Fruit fly (Drosophila melanogaster) whole organism, embryonic: ENCODE data around the gene comm.

Experiments used
- CG10462 ChIP-seq: fragments of 200-800 bp; sonication (Bioruptor generic); optimal IDR thresholded peaks from 2 replicates; lab custom pipeline; 2016; ENCODE audit warnings: missing biosample characterization, missing genetic modification characterization
- CG12104 ChIP-seq: fragments of 200-800 bp; sonication (Bioruptor generic); optimal IDR thresholded peaks from 3 replicates; lab custom pipeline; 2016; ENCODE audit warnings: missing biosample characterization, missing genetic modification characterization
- CG12219 ChIP-seq: fragments of 200-800 bp; sonication (Bioruptor generic); optimal IDR thresholded peaks from 3 replicates; lab custom pipeline; 2018; ENCODE audit warnings: missing biosample characterization, mild to moderate bottlenecking, missing genetic modification characterization
- CG12769 ChIP-seq: fragments of 200-800 bp; sonication (Bioruptor generic); optimal IDR thresholded peaks from 2 replicates; lab custom pipeline; 2019; ENCODE audit warnings: missing biosample characterization, mild to moderate bottlenecking, missing genetic modification characterization, moderate library complexity
- CG13287 ChIP-seq: fragments of 200-800 bp; sonication (Bioruptor generic); IDR thresholded peaks from 2 replicates; pipeline ENCODE4 v1.3.6; 2022; ENCODE audit warnings: missing biosample characterization, missing genetic modification characterization; ENCODE audit not compliant: partially characterized antibody
- CG17359 ChIP-seq: fragments of 200-800 bp; sonication (Bioruptor generic); optimal IDR thresholded peaks from 3 replicates; lab custom pipeline; 2018; ENCODE audit warnings: missing biosample characterization, mild to moderate bottlenecking, missing genetic modification characterization, moderate library complexity
- CG1792 ChIP-seq: fragments of 200-800 bp; sonication (Bioruptor generic); optimal IDR thresholded peaks from 2 replicates; lab custom pipeline; 2016; ENCODE audit warnings: missing biosample characterization, missing genetic modification characterization
- CG3838 ChIP-seq: fragments of 200-800 bp; sonication (Bioruptor generic); optimal IDR thresholded peaks from 3 replicates; lab custom pipeline; 2016; ENCODE audit warnings: missing biosample characterization, missing genetic modification characterization
- CG5953 ChIP-seq: fragments of 200-800 bp; sonication (Bioruptor generic); IDR thresholded peaks from 2 replicates; pipeline ENCODE4 v1.3.6; 2022; ENCODE audit warnings: missing biosample characterization, missing genetic modification characterization
- CG7357 ChIP-seq: fragments of 200-800 bp; sonication (Bioruptor generic); IDR thresholded peaks from 3 replicates; pipeline ENCODE4 v1.3.6; 2022; ENCODE audit warnings: missing biosample characterization, missing genetic modification characterization
- CG7928 ChIP-seq: fragments of 200-800 bp; sonication (Bioruptor generic); optimal IDR thresholded peaks from 2 replicates; lab custom pipeline; 2017; ENCODE audit warnings: missing biosample characterization, mild to moderate bottlenecking, missing genetic modification characterization
- CG8290 ChIP-seq, 3 experiments: fragments of 200-800 bp; sonication (Bioruptor generic); optimal IDR thresholded peaks; 2 replicates each; lab custom pipeline; 2016 to 2019; ENCODE audit warnings: missing biosample characterization in 3 of 3, missing genetic modification characterization in 3 of 3, mild to moderate bottlenecking in 2 of 3, moderate library complexity in 1 of 3
- CG9437 ChIP-seq: fragments of 200-800 bp; sonication (Bioruptor generic); optimal IDR thresholded peaks from 2 replicates; lab custom pipeline; 2018; ENCODE audit warnings: missing biosample characterization, mild to moderate bottlenecking, missing genetic modification characterization
- Chrac-16 ChIP-seq: fragments of 200-800 bp; sonication (Bioruptor generic); optimal IDR thresholded peaks from 3 replicates; lab custom pipeline; 2016; ENCODE audit warnings: missing biosample characterization, missing genetic modification characterization
- CrebB ChIP-seq: fragments of 200-800 bp; sonication (Bioruptor generic); optimal IDR thresholded peaks from 3 replicates; lab custom pipeline; 2018; ENCODE audit warnings: missing biosample characterization, mild to moderate bottlenecking, missing genetic modification characterization
- Deaf1 ChIP-seq: fragments of 200-800 bp; optimal IDR thresholded peaks from 3 replicates; lab custom pipeline; 2019; ENCODE audit warnings: missing biosample characterization, mild to moderate bottlenecking, missing genetic modification characterization, moderate library complexity
- Doc2 ChIP-seq: fragments of 200-800 bp; sonication (Bioruptor generic); IDR thresholded peaks from 2 replicates; pipeline ENCODE4 v1.3.6; 2022; ENCODE audit warnings: missing biosample characterization, missing genetic modification characterization
- Fer3 ChIP-seq: fragments of 200-800 bp; sonication (Bioruptor generic); optimal IDR thresholded peaks from 2 replicates; lab custom pipeline; 2018; ENCODE audit warnings: missing biosample characterization, mild to moderate bottlenecking, missing genetic modification characterization, moderate library complexity
- Hey ChIP-seq: fragments of 200-800 bp; sonication (Bioruptor generic); optimal IDR thresholded peaks from 3 replicates; lab custom pipeline; 2018; ENCODE audit warnings: missing biosample characterization, mild to moderate bottlenecking, missing genetic modification characterization
- HmgD ChIP-seq: fragments of 200-800 bp; sonication (Bioruptor generic); optimal IDR thresholded peaks from 3 replicates; lab custom pipeline; 2016; ENCODE audit warnings: missing biosample characterization, missing genetic modification characterization
- Lim3 ChIP-seq: fragments of 200-800 bp; sonication (Bioruptor generic); IDR thresholded peaks from 2 replicates; pipeline ENCODE4 v1.3.6; 2022; ENCODE audit warnings: missing biosample characterization, missing genetic modification characterization
- MESR4 ChIP-seq: fragments of 200-800 bp; sonication (Bioruptor generic); optimal IDR thresholded peaks from 2 replicates; lab custom pipeline; 2018; ENCODE audit warnings: missing biosample characterization, mild to moderate bottlenecking, missing genetic modification characterization, moderate library complexity
- NFAT ChIP-seq: fragments of 200-800 bp; sonication (Bioruptor generic); IDR thresholded peaks from 2 replicates; pipeline ENCODE4 v1.3.6; 2022; ENCODE audit warnings: missing biosample characterization, missing genetic modification characterization
- NfI ChIP-seq: fragments of 200-800 bp; sonication (Bioruptor generic); optimal IDR thresholded peaks from 3 replicates; lab custom pipeline; 2018; ENCODE audit warnings: missing biosample characterization, mild to moderate bottlenecking, missing genetic modification characterization, moderate library complexity
- Oli ChIP-seq: fragments of 200-800 bp; sonication (Bioruptor generic); optimal IDR thresholded peaks from 2 replicates; lab custom pipeline; 2018; ENCODE audit warnings: missing biosample characterization, mild to moderate bottlenecking, missing genetic modification characterization, moderate library complexity
- Rfx ChIP-seq: fragments of 200-800 bp; sonication (Bioruptor generic); IDR thresholded peaks from 2 replicates; pipeline ENCODE4 v1.3.6; 2022; ENCODE audit warnings: missing biosample characterization, missing genetic modification characterization
- Sry-β ChIP-seq: fragments of 200-800 bp; sonication (Bioruptor generic); optimal IDR thresholded peaks from 2 replicates; lab custom pipeline; 2018; ENCODE audit warnings: missing biosample characterization, mild to moderate bottlenecking, missing genetic modification characterization, moderate library complexity
- Sry-δ ChIP-seq: fragments of 200-800 bp; sonication (Bioruptor generic); optimal IDR thresholded peaks from 2 replicates; lab custom pipeline; 2016; ENCODE audit warnings: missing biosample characterization, missing genetic modification characterization
- Ssrp ChIP-seq: fragments of 200-800 bp; sonication (Bioruptor generic); optimal IDR thresholded peaks from 2 replicates; lab custom pipeline; 2018; ENCODE audit warnings: missing biosample characterization, mild to moderate bottlenecking, missing genetic modification characterization, moderate library complexity
- Trl ChIP-seq, 3 experiments: fragments of >200 bp in 2 of 3; fragments of 200-800 bp in 1 of 3; sonication (Bioruptor generic) in 1 of 3; optimal IDR thresholded peaks; 2 replicates in 1 of 3; 3 replicates in 2 of 3; lab custom pipeline; 2016 to 2017; ENCODE audit warnings: missing biosample characterization in 1 of 3, missing genetic modification characterization in 1 of 3
- aop ChIP-seq: fragments of 200-800 bp; sonication (Bioruptor generic); IDR thresholded peaks from 2 replicates; pipeline ENCODE4 v1.3.6; 2022; ENCODE audit warnings: missing biosample characterization, missing genetic modification characterization
- ash1 ChIP-seq: fragments of 200-800 bp; sonication (Bioruptor generic); optimal IDR thresholded peaks from 2 replicates; lab custom pipeline; 2018; ENCODE audit warnings: missing biosample characterization, mild to moderate bottlenecking, missing genetic modification characterization
- caup ChIP-seq: fragments of 200-800 bp; sonication (Bioruptor generic); optimal IDR thresholded peaks from 3 replicates; lab custom pipeline; 2017; ENCODE audit warnings: missing biosample characterization, mild to moderate bottlenecking, missing genetic modification characterization, moderate library complexity; ENCODE audit not compliant: severe bottlenecking
- cg ChIP-seq: fragments of 200-800 bp; sonication (Bioruptor generic); optimal IDR thresholded peaks from 3 replicates; lab custom pipeline; 2019; ENCODE audit warnings: missing biosample characterization, mild to moderate bottlenecking, missing genetic modification characterization, moderate library complexity
- chif ChIP-seq, 2 experiments: fragments of 200-800 bp; sonication (Bioruptor generic); optimal IDR thresholded peaks; 3 replicates each; lab custom pipeline; 2016; ENCODE audit warnings: missing biosample characterization in 2 of 2, missing genetic modification characterization in 2 of 2
- disco-r ChIP-seq: fragments of 200-800 bp; sonication (Bioruptor generic); optimal IDR thresholded peaks from 2 replicates; lab custom pipeline; 2016; ENCODE audit warnings: missing biosample characterization, missing genetic modification characterization
- ems ChIP-seq: fragments of 200-800 bp; sonication (Bioruptor generic); optimal IDR thresholded peaks from 3 replicates; lab custom pipeline; 2016; ENCODE audit warnings: missing biosample characterization, missing genetic modification characterization
- esg ChIP-seq: fragments of 200-800 bp; sonication (Bioruptor generic); conservative IDR thresholded peaks from 2 replicates; pipeline ENCODE4 v1.3.6; 2022; ENCODE audit warnings: missing biosample characterization, missing genetic modification characterization
- gcm ChIP-seq: fragments of 200-800 bp; sonication (Bioruptor generic); optimal IDR thresholded peaks from 2 replicates; lab custom pipeline; 2019; ENCODE audit warnings: missing biosample characterization, mild to moderate bottlenecking, missing genetic modification characterization, moderate library complexity
- gsb ChIP-seq: fragments of 200-800 bp; sonication (Bioruptor generic); IDR thresholded peaks from 2 replicates; pipeline ENCODE4 v1.3.6; 2022; ENCODE audit warnings: missing biosample characterization, missing genetic modification characterization
- jing ChIP-seq: fragments of 200-800 bp; sonication (Bioruptor generic); optimal IDR thresholded peaks from 2 replicates; lab custom pipeline; 2018; ENCODE audit warnings: missing biosample characterization, mild to moderate bottlenecking, missing genetic modification characterization
- lilli ChIP-seq: fragments of 200-800 bp; sonication (Bioruptor generic); optimal IDR thresholded peaks from 3 replicates; lab custom pipeline; 2016; ENCODE audit warnings: missing biosample characterization, missing genetic modification characterization
- nau ChIP-seq: fragments of 200-800 bp; sonication (Bioruptor generic); optimal IDR thresholded peaks from 3 replicates; lab custom pipeline; 2017; ENCODE audit warnings: missing biosample characterization, mild to moderate bottlenecking, missing genetic modification characterization, missing genetic modification reagents
- row ChIP-seq: fragments of 200-800 bp; sonication (Bioruptor generic); IDR thresholded peaks from 3 replicates; pipeline ENCODE4 v1.3.6; 2022; ENCODE audit warnings: missing biosample characterization, missing genetic modification characterization
- sens ChIP-seq: fragments of 200-800 bp; sonication (Bioruptor generic); peaks from one replicate; lab custom pipeline; 2016; ENCODE audit warnings: missing biosample characterization, missing genetic modification characterization
- slp2 ChIP-seq: fragments of 200-800 bp; sonication (Bioruptor generic); optimal IDR thresholded peaks from 2 replicates; lab custom pipeline; 2016; ENCODE audit warnings: missing biosample characterization, missing genetic modification characterization
- tup ChIP-seq: fragments of 200-800 bp; sonication (Bioruptor generic); optimal IDR thresholded peaks from 2 replicates; lab custom pipeline; 2016; ENCODE audit warnings: missing biosample characterization, mild to moderate bottlenecking, missing genetic modification characterization, moderate library complexity
- unpg ChIP-seq: fragments of 200-800 bp; sonication (Bioruptor generic); optimal IDR thresholded peaks from 3 replicates; lab custom pipeline; 2018; ENCODE audit warnings: missing biosample characterization, mild to moderate bottlenecking, missing genetic modification characterization, moderate library complexity
- usp ChIP-seq: fragments of >200 bp; optimal IDR thresholded peaks from 2 replicates; lab custom pipeline; 2017; ENCODE audit warnings: missing biosample characterization, missing genetic modification characterization
- zen ChIP-seq: fragments of 200-800 bp; sonication (Bioruptor generic); optimal IDR thresholded peaks from 3 replicates; lab custom pipeline; 2018; ENCODE audit warnings: missing biosample characterization, mild to moderate bottlenecking, missing genetic modification characterization, moderate library complexity

comm gene

DNA sequence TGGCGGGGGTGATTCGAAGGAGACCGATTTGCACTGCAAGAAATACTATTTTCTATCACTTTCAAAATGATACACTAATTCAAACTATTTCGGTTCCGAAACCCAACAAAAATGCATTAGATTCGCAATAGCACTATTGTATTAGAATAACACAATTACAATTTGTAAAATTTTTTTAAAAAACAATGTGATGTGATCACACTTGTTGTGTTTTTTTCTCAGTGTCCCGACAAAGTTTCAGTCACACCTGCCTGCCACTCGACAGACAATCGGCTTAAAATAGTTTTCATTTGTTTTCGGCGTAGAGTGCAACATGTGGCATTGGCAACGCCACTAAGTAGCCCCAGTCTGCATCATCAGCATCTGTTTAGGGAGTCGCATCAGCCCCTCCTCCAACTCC is 53.1 kb downstream of the comm start (continued):
- TF ChIP-seq tup (GFP tag; lab: Kevin White, UChicago), result peak; percentile 53
- no peak for TF ChIP-seq NfI (GFP tag; lab: Kevin White, UChicago)
- TF ChIP-seq CrebB (tag; lab: Kevin White, UChicago), result no peak
- TF ChIP-seq Deaf1 (tag; lab: Kevin White, UChicago), result peak; percentile 15
- peak; percentile 78 for TF ChIP-seq Ssrp (tag; lab: Kevin White, UChicago)
- no peak for TF ChIP-seq Sry-β
- TF ChIP-seq CG12769, result peak; percentile 5
- TF ChIP-seq disco-r (GFP tag; lab: Kevin White, UChicago), result peak; percentile 13
- TF ChIP-seq CG17359, result peak; percentile 52
- no peak for TF ChIP-seq caup
- peak; percentile 65 for TF ChIP-seq gcm (GFP tag; lab: Kevin White, UChicago)
- TF ChIP-seq nau (GFP tag; lab: Kevin White, UChicago), result peak; percentile 67
- peak; percentile 82 for TF ChIP-seq zen (tag; lab: Kevin White, UChicago)
- TF ChIP-seq CG13287, result no peak
- peak; percentile 28 for TF ChIP-seq ems (GFP tag; lab: Kevin White, UChicago)
- no peak for TF ChIP-seq gsb (GFP tag; lab: Robert Waterston, UW)
- no peak for TF ChIP-seq cg (GFP tag; lab: Kevin White, UChicago)
- TF ChIP-seq esg (GFP tag; lab: Robert Waterston, UW), result peak; percentile 28; the same call in 1 of the 2 replicates
- TF ChIP-seq ash1 (GFP tag; lab: Kevin White, UChicago), result no peak
- TF ChIP-seq CG5953, result no peak
- TF ChIP-seq CG10462 (GFP tag; lab: Kevin White, UChicago), result peak; percentile 57
- peak; percentile 99 for TF ChIP-seq sens (GFP tag; lab: Kevin White, UChicago)
- peak; percentile 75 for TF ChIP-seq row (GFP tag; lab: Robert Waterston, UW)
- TF ChIP-seq CG8290 (GFP tag; optimal IDR thresholded peaks at IDR 0.05; lab: Kevin White, UChicago), result peak; percentile 62
- peak in 1 of 2 experiments; percentile 26 for TF ChIP-seq CG8290 (tag; optimal IDR thresholded peaks at IDR 0.05; lab: Kevin White, UChicago)
- no peak for TF ChIP-seq CG3838 (GFP tag; lab: Kevin White, UChicago)
- peak; percentile 7 for TF ChIP-seq CG9437 (GFP tag; lab: Kevin White, UChicago)
- TF ChIP-seq Sry-δ (GFP tag; lab: Kevin White, UChicago), result peak; percentile 21
- no peak for TF ChIP-seq CG12104
- no peak for TF ChIP-seq Trl (optimal IDR thresholded peaks at IDR 0.05; lab: Kevin White, UChicago)
- TF ChIP-seq Trl (GFP tag; optimal IDR thresholded peaks at IDR 0.05; lab: Kevin White, UChicago), result peak; percentile 70
- TF ChIP-seq Doc2, result no peak
- TF ChIP-seq lilli, result peak; percentile 26
- TF ChIP-seq Fer3 (tag; lab: Kevin White, UChicago), result peak; percentile 4
- TF ChIP-seq MESR4 (GFP tag; lab: Kevin White, UChicago), result no peak
- no peak for TF ChIP-seq CG7928 (GFP tag; lab: Kevin White, UChicago)
- peak; percentile 53 for TF ChIP-seq slp2
- TF ChIP-seq chif (GFP tag; optimal IDR thresholded peaks at IDR 0.05; lab: Kevin White, UChicago), result peak; percentile 63 to 88
- no peak for TF ChIP-seq Lim3
- TF ChIP-seq HmgD (GFP tag; lab: Kevin White, UChicago), result no peak
- TF ChIP-seq NFAT (GFP tag; lab: Robert Waterston, UW), result no peak
- no peak for TF ChIP-seq usp (GFP tag; lab: Kevin White, UChicago)
- TF ChIP-seq jing (GFP tag; lab: Kevin White, UChicago), result peak; percentile 50
- TF ChIP-seq aop (GFP tag; lab: Robert Waterston, UW), result no peak
- TF ChIP-seq Rfx, result no peak
- peak; percentile 9 for TF ChIP-seq CG1792 (GFP tag; lab: Kevin White, UChicago)
- peak; percentile 36; the same call in 1 of the 3 replicates for TF ChIP-seq CG7357 (GFP tag; lab: Robert Waterston, UW)
- TF ChIP-seq unpg (GFP tag; lab: Kevin White, UChicago), result peak; percentile 80
- no peak for TF ChIP-seq Hey
- TF ChIP-seq Chrac-16, result peak; percentile 74
- peak; percentile 55 for TF ChIP-seq CG12219 (GFP tag; lab: Kevin White, UChicago)
- TF ChIP-seq Oli (tag; lab: Kevin White, UChicago), result peak; percentile 74
